Fruit fly (Drosophila melanogaster) Kc167 (cell line): Measurements from ENCODE around the gene Crtc.

Experiments used
- Myc ChIP-seq: fragments of >200 bp; optimal IDR thresholded peaks from 2 replicates; lab custom pipeline; 2017; ENCODE audit warnings: missing external identifiers
- h ChIP-seq: fragments of >200 bp; optimal IDR thresholded peaks from 3 replicates; lab custom pipeline; 2018; ENCODE audit warnings: missing external identifiers
- insv ChIP-seq: fragments of >200 bp; optimal IDR thresholded peaks from 3 replicates; lab custom pipeline; 2018; ENCODE audit warnings: missing external identifiers
- psq ChIP-seq: fragments of >200 bp; optimal IDR thresholded peaks from 2 replicates; lab custom pipeline; 2017; ENCODE audit warnings: missing external identifiers
- ttk ChIP-seq: sonication (Bioruptor generic); optimal IDR thresholded peaks from 2 replicates; lab custom pipeline; 2017; ENCODE audit warnings: missing external identifiers

- TF ChIP-seq psq (no peak), ttk (lab: Kevin White, UChicago) (no peak), Myc (no peak), h (no peak), insv (lab: Kevin White, UChicago) (no peak)
These were observed 5.4 kb downstream of the Crtc start for dm6 chr3L:17663647-17664046.
